Worm (Caenorhabditis elegans) whole organism, young adult: Measurements from ENCODE around the gene T23B5.3.

Source experiments
- D2030.7 ChIP-seq: fragments of 200-800 bp; sonication (Bioruptor generic); IDR thresholded peaks from 2 replicates; pipeline ENCODE4 v1.3.6; 2022; ENCODE audit warnings: missing genetic modification reagents, missing genetic modification characterization, missing compliant biosample characterization
- F33H1.4 ChIP-seq: fragments of 200-800 bp; sonication (Bioruptor generic); IDR thresholded peaks from 2 replicates; pipeline ENCODE4 v1.3.6; 2022; ENCODE audit warnings: missing genetic modification reagents, missing genetic modification characterization, missing compliant biosample characterization
- ceh-91 ChIP-seq: fragments of 200-800 bp; sonication (Bioruptor generic); IDR thresholded peaks from 2 replicates; pipeline ENCODE4 v1.3.6; 2022; ENCODE audit warnings: missing genetic modification reagents, missing genetic modification characterization, missing compliant biosample characterization
- efl-1 ChIP-seq: fragments of 150-350 bp; optimal IDR thresholded peaks from 2 replicates; lab custom pipeline; 2014; ENCODE audit warnings: missing biosample characterization, missing genetic modification reagents, missing genetic modification characterization
- egl-44 ChIP-seq: fragments of 200-800 bp; sonication (Bioruptor generic); IDR thresholded peaks from 2 replicates; pipeline ENCODE4 v1.3.6; 2022; ENCODE audit warnings: missing genetic modification reagents, missing genetic modification characterization, missing compliant biosample characterization
- ekl-4 ChIP-seq: fragments of 200-800 bp; sonication (Bioruptor generic); IDR thresholded peaks from 2 replicates; pipeline ENCODE4 v1.3.6; 2022; ENCODE audit warnings: missing genetic modification reagents, missing genetic modification characterization, missing compliant biosample characterization
- lin-54 ChIP-seq: fragments of 200-800 bp; sonication (Bioruptor generic); optimal IDR thresholded peaks from 2 replicates; lab custom pipeline; 2018; ENCODE audit warnings: mild to moderate bottlenecking, missing genetic modification characterization, missing compliant biosample characterization
- sea-2 ChIP-seq: fragments of 200-800 bp; sonication (Bioruptor generic); IDR thresholded peaks from 2 replicates; pipeline ENCODE4 v1.3.6; 2022; ENCODE audit warnings: missing genetic modification characterization, missing compliant biosample characterization
- tlf-1 ChIP-seq: fragments of 200-800 bp; sonication (Bioruptor generic); optimal IDR thresholded peaks from 2 replicates; lab custom pipeline; 2018; ENCODE audit warnings: mild to moderate bottlenecking, missing genetic modification characterization, missing compliant biosample characterization
- unc-130 ChIP-seq: sonication (generic microtip); optimal IDR thresholded peaks from 2 replicates; lab custom pipeline; 2016; ENCODE audit warnings: missing genetic modification reagents, missing genetic modification characterization, missing compliant biosample characterization

DNA sequence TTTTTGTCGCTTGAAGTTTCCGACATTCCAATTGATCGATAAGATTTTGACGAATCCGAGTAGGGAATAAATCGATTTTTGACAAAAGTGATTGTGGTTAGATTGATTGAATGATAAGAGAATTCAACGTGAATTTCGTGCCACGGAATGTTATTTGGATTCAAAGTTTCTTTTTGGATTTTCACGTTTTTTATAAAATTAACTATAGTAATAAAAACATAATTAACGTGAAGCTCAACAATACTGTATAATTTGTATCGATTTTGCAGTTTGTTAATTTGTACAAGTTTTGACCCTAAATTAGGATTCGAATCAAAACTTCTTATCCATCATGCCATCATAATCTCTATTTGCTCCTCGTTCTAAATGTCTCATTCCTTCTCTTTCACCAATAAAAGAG is 56.2 kb downstream of the T23B5.3 start, which contains the start of gene C36H8.1:
- TF ChIP-seq F33H1.4 (GFP tag; lab: Robert Waterston, UW) (no peak), D2030.7 (GFP tag; lab: Robert Waterston, UW) (no peak), tlf-1 (GFP tag; lab: Kevin White, UChicago) (no peak), lin-54 (GFP tag; lab: Kevin White, UChicago) (no peak), sea-2 (GFP tag; lab: Robert Waterston, UW) (no peak), egl-44 (GFP tag; lab: Robert Waterston, UW) (no peak), ceh-91 (no peak), ekl-4 (no peak), efl-1 (GFP tag; lab: Kevin White, UChicago) (no peak), unc-130 (GFP tag; lab: Kevin White, UChicago) (no peak)
